Worm (Caenorhabditis elegans) whole organism, midembryonic: ENCODE data around the gene F45F2.11.

Source experiments
- T22C8.4 ChIP-seq: fragments of 200-800 bp; sonication (Bioruptor generic); IDR thresholded peaks from 2 replicates; pipeline ENCODE4 v1.3.6; 2022; ENCODE audit warnings: missing genetic modification characterization, missing compliant biosample characterization
- med-1 ChIP-seq: sonication (generic microtip); optimal IDR thresholded peaks from 2 replicates; lab custom pipeline; 2017; ENCODE audit warnings: missing genetic modification characterization, mild to moderate bottlenecking, missing compliant biosample characterization, antibody characterized with exemption, missing genetic modification reagents; ENCODE audit not compliant: insufficient read depth
- ztf-23 ChIP-seq: fragments of 200-800 bp; sonication (Bioruptor generic); IDR thresholded peaks from 2 replicates; pipeline ENCODE4 v1.3.6; 2022; ENCODE audit warnings: missing genetic modification reagents, missing genetic modification characterization, missing compliant biosample characterization

ce11 chrV:8569172-8569571 is 48.5 kb upstream of the F45F2.11 start:
- TF ChIP-seq T22C8.4 (GFP tag; lab: Robert Waterston, UW) = no peak
- TF ChIP-seq ztf-23 (GFP tag; lab: Robert Waterston, UW) = no peak
- no peak for TF ChIP-seq med-1 (GFP tag; lab: Kevin White, UChicago)
